Fruit fly (Drosophila melanogaster) whole organism: ENCODE results near the gene CG9948.

ENCODE experiments used
- CG8478 ChIP-seq: fragments of >200 bp; optimal IDR thresholded peaks from 2 replicates; lab custom pipeline; 2018; ENCODE audit warnings: inconsistent platforms
- Dll ChIP-seq: fragments of >200 bp; optimal IDR thresholded peaks from 2 replicates; lab custom pipeline; 2017
- EcR ChIP-seq, 2 experiments: fragments of >200 bp; optimal IDR thresholded peaks; 2 replicates each; lab custom pipeline; 2017; ENCODE audit warnings: missing biosample characterization in 2 of 2, missing genetic modification characterization in 2 of 2, missing genetic modification reagents in 2 of 2
- psq ChIP-seq: fragments of >200 bp; optimal IDR thresholded peaks from 2 replicates; lab custom pipeline; 2017

DNA sequence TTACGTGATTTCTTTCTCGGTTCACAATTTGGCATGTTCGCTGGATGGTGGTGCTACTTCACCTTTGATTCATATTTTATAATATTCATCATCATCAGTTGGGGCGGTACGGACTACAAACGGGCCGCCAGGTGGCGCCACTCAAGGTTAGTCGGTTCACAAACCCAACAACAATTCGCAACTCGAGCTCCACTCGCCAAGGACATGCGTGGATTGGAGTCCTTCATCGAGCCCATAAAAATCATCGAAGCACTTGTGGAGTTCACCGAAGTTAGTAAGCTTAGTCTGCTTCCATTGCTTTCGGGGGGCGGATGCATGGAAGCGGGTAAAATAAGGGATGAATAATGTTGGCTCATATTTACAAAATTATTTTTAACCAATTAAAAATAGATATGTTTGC, 49.0 kb upstream of the CG9948 start:
- TF ChIP-seq psq (no peak), CG8478 (lab: Kevin White, UChicago) (no peak), EcR (GFP tag; optimal IDR thresholded peaks at IDR 0.05; lab: Kevin White, UChicago) (no peak), Dll (lab: Kevin White, UChicago) (no peak)
